Worm (Caenorhabditis elegans) whole organism, late embryonic: ENCODE measurements around the gene Y105C5A.1.
"Not testable (repeated sequence)": the region's sequence is repeated elsewhere in the genome, so short reads cannot be mapped to it uniquely, and the experiment has no call there.

ENCODE experiments used
- nfya-1 ChIP-seq: sonication (generic microtip); optimal IDR thresholded peaks from 2 replicates; lab custom pipeline; 2017; ENCODE audit warnings: missing genetic modification characterization, mild to moderate bottlenecking, missing compliant biosample characterization, antibody characterized with exemption, moderate library complexity
- sox-4 ChIP-seq: sonication (generic microtip); optimal IDR thresholded peaks from 2 replicates; lab custom pipeline; 2017; ENCODE audit warnings: mild to moderate bottlenecking, missing genetic modification characterization, inconsistent platforms, missing compliant biosample characterization
- tbx-2 ChIP-seq: sonication (generic microtip); optimal IDR thresholded peaks from 2 replicates; lab custom pipeline; 2016; ENCODE audit warnings: missing genetic modification characterization, missing compliant biosample characterization

- not testable (repeated sequence) for TF ChIP-seq nfya-1, tbx-2, sox-4 (tag; lab: Kevin White, UChicago)
Observed at ce11 chrIV:15521342-15521741, 42.9 kb downstream of the Y105C5A.1 start, which contains the start of gene Y73F8A.32.
